Fruit fly (Drosophila melanogaster): Measurements from ENCODE around the gene Ggt-1.

- TF ChIP-seq Sox15 (GFP tag; optimal IDR thresholded peaks at IDR 0.05): no peak
- no peak for TF ChIP-seq Ets21C (GFP tag; optimal IDR thresholded peaks at IDR 0.05)
- TF ChIP-seq CG15336 (GFP tag; IDR thresholded peaks at IDR 0.05): no peak
- no peak for TF ChIP-seq Ets96B (tag; optimal IDR thresholded peaks at IDR 0.05)
Observed at dm6 chrX:18545157-18545556, 32.8 kb upstream of the Ggt-1 start.
